Worm (Caenorhabditis elegans) whole organism, L4/young adult: Measurements from ENCODE around the gene T10F2.2.

Source experiments
- W03F9.2 ChIP-seq: fragments of 150-350 bp; optimal IDR thresholded peaks from 2 replicates; lab custom pipeline; 2014; ENCODE audit warnings: missing biosample characterization, missing genetic modification characterization
- dao-5 ChIP-seq: sonication (generic microtip); optimal IDR thresholded peaks from 2 replicates; lab custom pipeline; 2016; ENCODE audit warnings: missing genotype, missing genetic modification characterization, moderate library complexity, missing compliant biosample characterization
- him-1 ChIP-seq: sonication (generic microtip); optimal IDR thresholded peaks from 2 replicates; lab custom pipeline; 2016; ENCODE audit warnings: missing genotype, missing genetic modification reagents, missing genetic modification characterization, missing compliant biosample characterization

- TF ChIP-seq him-1 (tag; lab: Kevin White, UChicago) (no peak), dao-5 (tag; lab: Kevin White, UChicago) (no peak), W03F9.2 (tag; lab: Kevin White, UChicago) (no peak)
These were observed 39.4 kb downstream of the T10F2.2 start for ce11 chrIII:5125759-5126158.
